Fruit fly (Drosophila melanogaster) Kc167 (cell line): ENCODE measurements around the gene CG1695.

Source experiments
- h ChIP-seq: fragments of >200 bp; optimal IDR thresholded peaks from 3 replicates; lab custom pipeline; 2018; ENCODE audit warnings: missing external identifiers
- psq ChIP-seq: fragments of >200 bp; optimal IDR thresholded peaks from 2 replicates; lab custom pipeline; 2017; ENCODE audit warnings: missing external identifiers
- ttk ChIP-seq: sonication (Bioruptor generic); optimal IDR thresholded peaks from 2 replicates; lab custom pipeline; 2017; ENCODE audit warnings: missing external identifiers

dm6 chrX:20480382-20480781 lies 46.6 kb downstream of the CG1695 start:
- TF ChIP-seq psq (lab: Kevin White, UChicago): no peak
- no peak for TF ChIP-seq h (lab: Kevin White, UChicago)
- TF ChIP-seq ttk (lab: Kevin White, UChicago): no peak
